Fruit fly (Drosophila melanogaster) Kc167 (cell line): Measurements from ENCODE around the gene CG16719.

Source experiments
- Myc ChIP-seq: fragments of >200 bp; optimal IDR thresholded peaks from 2 replicates; lab custom pipeline; 2017; ENCODE audit warnings: missing external identifiers
- Sin3A ChIP-seq: fragments of >200 bp; optimal IDR thresholded peaks from 2 replicates; lab custom pipeline; 2018; ENCODE audit warnings: missing external identifiers
- h ChIP-seq: fragments of >200 bp; optimal IDR thresholded peaks from 3 replicates; lab custom pipeline; 2018; ENCODE audit warnings: missing external identifiers
- insv ChIP-seq: fragments of >200 bp; optimal IDR thresholded peaks from 3 replicates; lab custom pipeline; 2018; ENCODE audit warnings: missing external identifiers
- psq ChIP-seq: fragments of >200 bp; optimal IDR thresholded peaks from 2 replicates; lab custom pipeline; 2017; ENCODE audit warnings: missing external identifiers
- ttk ChIP-seq: sonication (Bioruptor generic); optimal IDR thresholded peaks from 2 replicates; lab custom pipeline; 2017; ENCODE audit warnings: missing external identifiers

The CG16719 gene

DNA sequence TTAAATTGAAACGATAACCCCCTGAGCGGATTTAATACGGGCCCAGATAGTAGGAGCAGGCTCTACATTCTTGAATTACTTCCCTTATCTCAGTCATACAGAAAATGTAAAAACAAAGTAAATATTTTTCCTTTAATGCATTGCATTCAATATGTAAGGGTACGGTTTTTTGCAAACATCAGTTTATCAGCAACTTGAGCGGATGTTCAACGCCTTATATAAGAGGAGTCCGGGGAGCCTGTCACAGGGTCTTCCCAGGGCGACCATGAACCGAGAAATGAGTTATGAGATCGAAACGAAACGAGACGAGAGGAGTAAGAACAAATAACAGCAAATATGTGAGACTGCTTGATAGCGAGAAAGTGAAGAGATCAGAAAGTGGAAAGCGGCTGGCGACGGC is 31.6 kb downstream of the CG16719 start:
- no peak for TF ChIP-seq insv (lab: Kevin White, UChicago)

DNA sequence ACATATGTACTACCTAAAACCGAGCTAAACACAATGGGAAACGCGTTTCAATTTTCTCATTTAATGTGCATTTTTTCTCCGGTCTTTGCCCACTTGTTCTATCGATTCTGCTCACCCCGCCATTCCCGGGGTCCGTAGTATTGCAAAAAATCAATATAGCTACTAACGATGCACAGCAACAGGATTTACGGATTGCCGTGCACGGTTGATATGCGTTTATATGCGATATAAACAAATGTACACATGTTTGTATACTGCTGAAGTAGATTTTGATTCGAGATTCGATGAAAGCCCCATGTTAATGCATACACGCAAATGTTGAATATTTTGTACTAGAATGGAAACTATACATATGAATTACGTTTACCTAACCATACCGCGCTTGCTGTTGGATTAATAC is 32.1 kb downstream of the CG16719 start:
- TF ChIP-seq h (lab: Kevin White, UChicago), result no peak
- no peak for TF ChIP-seq Sin3A

DNA sequence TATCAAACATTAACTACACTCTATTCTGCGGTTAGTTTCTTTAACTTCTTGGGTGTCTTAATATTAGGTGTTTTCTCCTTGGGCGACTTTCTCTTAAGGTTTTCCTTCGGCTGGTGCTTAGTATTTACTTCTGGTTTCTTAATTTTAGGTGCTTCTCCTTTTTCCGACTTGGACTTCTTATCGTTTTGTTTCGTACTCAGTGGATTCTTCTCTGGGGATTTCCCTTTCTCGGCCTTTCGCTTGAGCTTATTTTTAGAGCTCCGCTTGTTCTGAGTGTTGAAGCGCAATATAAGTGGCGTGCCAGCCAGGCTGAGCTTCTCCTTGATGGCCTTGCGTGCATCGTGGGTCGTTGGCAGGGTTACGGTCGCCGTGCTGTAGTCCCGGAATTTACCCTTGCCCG is 32.9 kb downstream of the CG16719 start:
- no peak for TF ChIP-seq psq (lab: Kevin White, UChicago)
- no peak for TF ChIP-seq Myc

- no peak for TF ChIP-seq h (lab: Kevin White, UChicago)
- no peak for TF ChIP-seq psq (lab: Kevin White, UChicago)
- no peak for TF ChIP-seq ttk (lab: Kevin White, UChicago)
- no peak for TF ChIP-seq Sin3A
- TF ChIP-seq insv (lab: Kevin White, UChicago), result no peak
- no peak for TF ChIP-seq Myc
These were observed 34.0 kb downstream of the CG16719 start, which contains the start of the genes CG18178 and CG14174 for dm6 chr3L:9718929-9719328. Gene CG18178 (minus strand): TSS chr3L:9719144. Gene CG14174 (plus strand): TSS chr3L:9719328.

DNA sequence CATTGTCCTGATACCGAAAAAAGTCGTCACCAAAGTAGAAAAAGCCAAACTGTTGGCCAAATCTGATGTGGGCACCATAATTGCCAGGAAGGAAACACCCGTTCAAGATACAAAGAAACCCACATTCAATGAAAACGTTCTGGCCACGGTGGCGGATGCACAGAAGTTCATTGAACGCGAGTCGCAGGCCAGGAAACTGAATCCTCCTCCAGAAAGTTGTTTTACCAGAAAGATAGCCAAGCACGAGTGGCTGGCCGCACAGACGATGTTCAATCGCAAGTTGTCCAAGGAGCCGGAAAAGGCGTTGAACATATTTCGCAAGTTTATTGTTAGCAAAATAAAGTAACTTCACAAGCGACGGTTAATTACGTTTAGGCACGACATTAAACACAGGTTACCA is 35.1 kb downstream of the CG16719 start:
- TF ChIP-seq insv (lab: Kevin White, UChicago) (no peak), h (lab: Kevin White, UChicago) (no peak)

- no peak for TF ChIP-seq insv (lab: Kevin White, UChicago)
- TF ChIP-seq Sin3A, result no peak
- TF ChIP-seq ttk (lab: Kevin White, UChicago), result no peak
- no peak for TF ChIP-seq psq (lab: Kevin White, UChicago)
- TF ChIP-seq h (lab: Kevin White, UChicago), result no peak
- TF ChIP-seq Myc, result no peak
These were observed 38.1 kb downstream of the CG16719 start, which contains the start of the genes nbs and defl for dm6 chr3L:9723108-9723507. Gene nbs (minus strand): TSS chr3L:9723194. Gene defl (plus strand): TSS chr3L:9723423.

- TF ChIP-seq ttk (lab: Kevin White, UChicago) (no peak), psq (lab: Kevin White, UChicago) (no peak), h (lab: Kevin White, UChicago) (no peak), insv (lab: Kevin White, UChicago) (no peak), Myc (no peak), Sin3A (no peak)
These were observed 41.7 kb downstream of the CG16719 start, which contains the start of gene Naa60 for dm6 chr3L:9726707-9727106. Gene Naa60 (plus strand): TSS chr3L:9726895.

DNA sequence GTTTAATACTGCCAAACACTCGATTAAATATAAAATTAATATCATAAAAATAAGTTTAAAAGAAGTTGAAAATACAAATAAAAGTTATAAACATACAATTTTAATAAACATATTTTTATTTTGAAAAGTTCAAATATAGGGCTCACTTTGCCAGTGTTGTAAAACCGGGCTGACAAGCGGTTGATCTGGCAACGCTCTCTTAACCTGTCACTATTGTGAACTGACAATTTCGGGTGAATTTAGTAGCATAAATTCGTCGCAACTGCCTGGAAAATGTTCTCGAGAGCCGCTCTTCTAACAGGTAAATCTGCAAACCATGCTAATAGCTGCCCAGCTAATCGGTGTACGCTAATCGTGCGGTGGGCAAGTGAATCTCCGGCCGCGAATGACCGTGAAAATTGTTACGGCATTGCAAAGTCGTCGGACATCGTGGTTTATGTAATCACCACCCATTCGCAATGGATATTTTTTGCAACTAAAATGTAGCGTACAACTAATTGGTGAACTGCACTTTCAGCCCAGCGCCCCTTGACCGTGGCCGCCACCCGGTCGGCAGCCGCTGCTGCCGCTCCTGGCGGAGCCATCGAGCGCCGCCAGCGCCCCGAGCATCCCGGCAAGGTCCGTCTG is 44.9 kb downstream of the CG16719 start, which contains the start of gene ATPsynB:
ATPsynB (plus strand) TSS at position 205 of the 627 bp plus-strand sequence.
- no peak for TF ChIP-seq insv (lab: Kevin White, UChicago)
- no peak for TF ChIP-seq psq (lab: Kevin White, UChicago)
- TF ChIP-seq h (lab: Kevin White, UChicago), result no peak
- TF ChIP-seq Sin3A, result no peak
- TF ChIP-seq Myc, result no peak
- no peak for TF ChIP-seq ttk (lab: Kevin White, UChicago)

dm6 chr3L:9733563-9733962 is 48.6 kb downstream of the CG16719 start, which contains the start of gene CG6749:
Gene CG6749 (minus strand): TSS chr3L:9733807.
- TF ChIP-seq ttk (lab: Kevin White, UChicago) (no peak), insv (lab: Kevin White, UChicago) (no peak), psq (lab: Kevin White, UChicago) (no peak), Myc (no peak), h (lab: Kevin White, UChicago) (no peak), Sin3A (no peak)
